Worm (Caenorhabditis elegans) whole organism, young adult: ENCODE results near the gene K11E4.6.

Source experiments
- B0019.2 ChIP-seq: fragments of 200-800 bp; sonication (Bioruptor generic); conservative IDR thresholded peaks from 2 replicates; pipeline ENCODE4 v1.3.6; 2022; ENCODE audit warnings: missing genetic modification reagents, missing genetic modification characterization, missing compliant biosample characterization
- B0261.1 ChIP-seq: sonication (generic microtip); optimal IDR thresholded peaks from 2 replicates; lab custom pipeline; 2016; ENCODE audit warnings: mild to moderate bottlenecking, missing genetic modification characterization, moderate library complexity, missing compliant biosample characterization
- B0336.3 ChIP-seq: fragments of 200-800 bp; sonication (Bioruptor generic); IDR thresholded peaks from 2 replicates; pipeline ENCODE4 v1.3.6; 2022; ENCODE audit warnings: missing genetic modification characterization, missing compliant biosample characterization
- D2030.7 ChIP-seq: fragments of 200-800 bp; sonication (Bioruptor generic); IDR thresholded peaks from 2 replicates; pipeline ENCODE4 v1.3.6; 2022; ENCODE audit warnings: missing genetic modification reagents, missing genetic modification characterization, missing compliant biosample characterization
- F10E7.11 ChIP-seq: sonication (generic microtip); optimal IDR thresholded peaks from 2 replicates; lab custom pipeline; 2017; ENCODE audit warnings: mild to moderate bottlenecking, missing genetic modification characterization, moderate library complexity, missing compliant biosample characterization
- F22D6.2 ChIP-seq: sonication (generic microtip); optimal IDR thresholded peaks from 2 replicates; lab custom pipeline; 2016; ENCODE audit warnings: mild to moderate bottlenecking, missing genetic modification characterization, missing compliant biosample characterization
- F33H1.4 ChIP-seq: fragments of 200-800 bp; sonication (Bioruptor generic); IDR thresholded peaks from 2 replicates; pipeline ENCODE4 v1.3.6; 2022; ENCODE audit warnings: missing genetic modification reagents, missing genetic modification characterization, missing compliant biosample characterization
- F52B5.7 ChIP-seq: sonication (generic microtip); optimal IDR thresholded peaks from 2 replicates; lab custom pipeline; 2016; ENCODE audit warnings: mild to moderate bottlenecking, missing genetic modification characterization, missing compliant biosample characterization
- T07F8.4 ChIP-seq: sonication (generic microtip); optimal IDR thresholded peaks from 2 replicates; lab custom pipeline; 2016; ENCODE audit warnings: mild to moderate bottlenecking, missing genetic modification characterization, moderate library complexity, missing compliant biosample characterization
- ZK185.1 ChIP-seq: sonication (generic microtip); optimal IDR thresholded peaks from 2 replicates; lab custom pipeline; 2016; ENCODE audit warnings: mild to moderate bottlenecking, missing genetic modification characterization, missing compliant biosample characterization; ENCODE audit not compliant: poor library complexity, severe bottlenecking
- atf-7 ChIP-seq: sonication (generic microtip); optimal IDR thresholded peaks from 2 replicates; lab custom pipeline; 2017; ENCODE audit warnings: mild to moderate bottlenecking, missing genetic modification characterization, missing compliant biosample characterization
- attf-6 ChIP-seq: fragments of 200-800 bp; sonication (Bioruptor generic); IDR thresholded peaks from 2 replicates; pipeline ENCODE4 v1.3.6; 2022; ENCODE audit warnings: missing genetic modification reagents, missing genetic modification characterization, missing compliant biosample characterization
- bed-1 ChIP-seq: fragments of 200-800 bp; sonication (Bioruptor generic); IDR thresholded peaks from 2 replicates; pipeline ENCODE4 v1.3.6; 2022; ENCODE audit warnings: missing genetic modification reagents, missing genetic modification characterization, missing compliant biosample characterization
- ceh-27 ChIP-seq: fragments of 200-800 bp; sonication (Bioruptor generic); optimal IDR thresholded peaks from 2 replicates; lab custom pipeline; 2018; ENCODE audit warnings: mild to moderate bottlenecking, missing genetic modification characterization, moderate library complexity, missing compliant biosample characterization
- ceh-58 ChIP-seq: fragments of 200-800 bp; sonication (Bioruptor generic); IDR thresholded peaks from 2 replicates; pipeline ENCODE4 v1.3.6; 2022; ENCODE audit warnings: missing genetic modification characterization, missing compliant biosample characterization
- ceh-91 ChIP-seq: fragments of 200-800 bp; sonication (Bioruptor generic); IDR thresholded peaks from 2 replicates; pipeline ENCODE4 v1.3.6; 2022; ENCODE audit warnings: missing genetic modification reagents, missing genetic modification characterization, missing compliant biosample characterization
- die-1 ChIP-seq: sonication (generic microtip); optimal IDR thresholded peaks from 2 replicates; lab custom pipeline; 2016; ENCODE audit warnings: missing genotype, mild to moderate bottlenecking, missing genetic modification characterization, missing compliant biosample characterization
- gei-17 ChIP-seq: fragments of 200-800 bp; sonication (Bioruptor generic); optimal IDR thresholded peaks from 2 replicates; lab custom pipeline; 2018; ENCODE audit warnings: mild to moderate bottlenecking, missing genetic modification characterization, missing compliant biosample characterization
- hmg-20 ChIP-seq: fragments of 200-800 bp; sonication (Bioruptor generic); IDR thresholded peaks from 2 replicates; pipeline ENCODE4 v1.3.6; 2022; ENCODE audit warnings: missing genetic modification reagents, missing genetic modification characterization, missing compliant biosample characterization
- hrde-1 ChIP-seq: sonication (generic microtip); optimal IDR thresholded peaks from 2 replicates; lab custom pipeline; 2016; ENCODE audit warnings: missing genetic modification characterization, mild to moderate bottlenecking, missing compliant biosample characterization, moderate library complexity, missing genotype, missing genetic modification reagents, borderline replicate concordance
- lin-26 ChIP-seq: fragments of 200-800 bp; sonication (Bioruptor generic); IDR thresholded peaks from 2 replicates; pipeline ENCODE4 v1.3.6; 2022; ENCODE audit warnings: missing genetic modification reagents, missing genetic modification characterization, missing compliant biosample characterization
- lin-54 ChIP-seq: fragments of 200-800 bp; sonication (Bioruptor generic); optimal IDR thresholded peaks from 2 replicates; lab custom pipeline; 2018; ENCODE audit warnings: mild to moderate bottlenecking, missing genetic modification characterization, missing compliant biosample characterization
- madf-3 ChIP-seq: fragments of 200-800 bp; sonication (Bioruptor generic); IDR thresholded peaks from 2 replicates; pipeline ENCODE4 v1.3.6; 2022; ENCODE audit warnings: missing genetic modification reagents, missing genetic modification characterization, missing compliant biosample characterization
- madf-8 ChIP-seq: fragments of 200-800 bp; sonication (Bioruptor generic); conservative IDR thresholded peaks from 2 replicates; pipeline ENCODE4 v1.3.6; 2022; ENCODE audit warnings: missing genetic modification reagents, missing genetic modification characterization, missing compliant biosample characterization
- mel-28 ChIP-seq: sonication (generic microtip); optimal IDR thresholded peaks from 2 replicates; lab custom pipeline; 2016; ENCODE audit warnings: borderline replicate concordance, mild to moderate bottlenecking, missing genetic modification characterization, missing compliant biosample characterization
- nfya-2 ChIP-seq: fragments of 200-800 bp; sonication (Bioruptor generic); IDR thresholded peaks from 2 replicates; pipeline ENCODE4 v1.3.6; 2022; ENCODE audit warnings: missing genetic modification reagents, missing genetic modification characterization, missing compliant biosample characterization
- nhr-80 ChIP-seq: sonication (generic microtip); optimal IDR thresholded peaks from 2 replicates; lab custom pipeline; 2016; ENCODE audit warnings: missing genetic modification characterization, missing compliant biosample characterization
- pbrm-1 ChIP-seq: fragments of 200-800 bp; sonication (Bioruptor generic); IDR thresholded peaks from 2 replicates; pipeline ENCODE4 v1.3.6; 2022; ENCODE audit warnings: missing genetic modification reagents, missing genetic modification characterization, missing compliant biosample characterization
- pha-4 ChIP-seq: fragments of 150-350 bp; sonication (generic microtip); optimal IDR thresholded peaks from 2 replicates; lab custom pipeline; 2014; ENCODE audit warnings: missing biosample characterization, missing genetic modification reagents, missing genetic modification characterization
- rcor-1 ChIP-seq: fragments of 200-800 bp; sonication (Bioruptor generic); IDR thresholded peaks from 2 replicates; pipeline ENCODE4 v1.3.6; 2022; ENCODE audit warnings: missing genetic modification reagents, missing genetic modification characterization, missing compliant biosample characterization
- rec-8 ChIP-seq, 2 experiments: sonication (generic microtip); optimal IDR thresholded peaks; 2 replicates each; lab custom pipeline; 2016; ENCODE audit warnings: mild to moderate bottlenecking in 2 of 2, missing genetic modification characterization in 2 of 2, missing genetic modification reagents in 2 of 2, missing genotype in 2 of 2, missing biosample characterization in 1 of 2, missing compliant biosample characterization in 1 of 2, moderate library complexity in 1 of 2
- repo-1 ChIP-seq: sonication (generic microtip); optimal IDR thresholded peaks from 2 replicates; lab custom pipeline; 2017; ENCODE audit warnings: mild to moderate bottlenecking, missing genetic modification characterization, missing compliant biosample characterization
- rpc-1 ChIP-seq, 2 experiments: fragments of 150-350 bp in 1 of 2; sonication (generic microtip) in 1 of 2; optimal IDR thresholded peaks; 2 replicates each; lab custom pipeline; 2014 to 2018; ENCODE audit warnings: missing biosample characterization in 1 of 2, missing genetic modification characterization in 1 of 2, missing genetic modification reagents in 1 of 2, missing genotype in 1 of 2
- sea-2 ChIP-seq: fragments of 200-800 bp; sonication (Bioruptor generic); IDR thresholded peaks from 2 replicates; pipeline ENCODE4 v1.3.6; 2022; ENCODE audit warnings: missing genetic modification characterization, missing compliant biosample characterization
- snpc-1.1 ChIP-seq: sonication (generic microtip); optimal IDR thresholded peaks from 2 replicates; lab custom pipeline; 2017; ENCODE audit warnings: missing genetic modification characterization, mild to moderate bottlenecking, missing compliant biosample characterization, antibody characterized with exemption, moderate library complexity, missing genotype, missing genetic modification reagents; ENCODE audit not compliant: insufficient read depth
- snpc-3.4 ChIP-seq: sonication (generic microtip); optimal IDR thresholded peaks from 2 replicates; lab custom pipeline; 2017; ENCODE audit warnings: missing genetic modification characterization, mild to moderate bottlenecking, missing compliant biosample characterization, antibody characterized with exemption, moderate library complexity, missing genotype, missing genetic modification reagents
- tbp1 ChIP-seq: fragments of 200-800 bp; sonication (Bioruptor generic); optimal IDR thresholded peaks from 2 replicates; lab custom pipeline; 2018; ENCODE audit warnings: mild to moderate bottlenecking, missing genetic modification characterization, missing compliant biosample characterization
- unc-130 ChIP-seq: sonication (generic microtip); optimal IDR thresholded peaks from 2 replicates; lab custom pipeline; 2016; ENCODE audit warnings: missing genetic modification reagents, missing genetic modification characterization, missing compliant biosample characterization
- unc-62 ChIP-seq: fragments of 150-350 bp; optimal IDR thresholded peaks from 2 replicates; lab custom pipeline; 2014; ENCODE audit warnings: missing biosample characterization, missing genetic modification reagents, missing genetic modification characterization
- zfh-2 ChIP-seq: fragments of 200-800 bp; sonication (Bioruptor generic); conservative IDR thresholded peaks from 2 replicates; pipeline ENCODE4 v1.3.6; 2022; ENCODE audit warnings: missing genetic modification reagents, missing genetic modification characterization, missing compliant biosample characterization
- zim-3 ChIP-seq: sonication (generic microtip); optimal IDR thresholded peaks from 2 replicates; lab custom pipeline; 2017; ENCODE audit warnings: mild to moderate bottlenecking, missing genetic modification characterization, moderate library complexity, missing compliant biosample characterization
- ztf-18 ChIP-seq: sonication (generic microtip); optimal IDR thresholded peaks from 2 replicates; lab custom pipeline; 2016; ENCODE audit warnings: missing genotype, mild to moderate bottlenecking, missing genetic modification characterization, missing compliant biosample characterization
- ztf-25 ChIP-seq: fragments of 200-800 bp; sonication (Bioruptor generic); IDR thresholded peaks from 2 replicates; pipeline ENCODE4 v1.3.6; 2022; ENCODE audit warnings: missing genetic modification reagents, missing genetic modification characterization, missing compliant biosample characterization
- ztf-26 ChIP-seq: sonication (generic microtip); optimal IDR thresholded peaks from 2 replicates; lab custom pipeline; 2017; ENCODE audit warnings: missing genetic modification characterization, missing compliant biosample characterization
- ztf-3 ChIP-seq: fragments of 200-800 bp; sonication (Bioruptor generic); optimal IDR thresholded peaks from 2 replicates; lab custom pipeline; 2018; ENCODE audit warnings: mild to moderate bottlenecking, missing genetic modification characterization, missing compliant biosample characterization
- ztf-6 ChIP-seq: fragments of 200-800 bp; sonication (Bioruptor generic); IDR thresholded peaks from 2 replicates; pipeline ENCODE4 v1.3.6; 2022; ENCODE audit warnings: missing genetic modification reagents, missing genetic modification characterization, missing compliant biosample characterization

The K11E4.6 gene

ce11 chrX:13716313-13716712, 8.2 kb upstream of the K11E4.6 start (continued):
- TF ChIP-seq ztf-6 (no peak), D2030.7 (no peak), ztf-18 (tag; lab: Kevin White, UChicago) (peak; percentile 19), ceh-27 (GFP tag; lab: Kevin White, UChicago) (no peak), attf-6 (GFP tag; lab: Robert Waterston, UW) (no peak), mel-28 (tag; lab: Kevin White, UChicago) (no peak), die-1 (tag; lab: Kevin White, UChicago) (peak; percentile 51), hmg-20 (GFP tag; lab: Robert Waterston, UW) (0 out of 2 replicates have a peak, but pooled peaks have one; percentile 29), ztf-3 (GFP tag; lab: Kevin White, UChicago) (no peak), zim-3 (tag; lab: Kevin White, UChicago) (peak; percentile 31), T07F8.4 (tag; lab: Kevin White, UChicago) (no peak), lin-54 (GFP tag; lab: Kevin White, UChicago) (no peak), B0336.3 (GFP tag; lab: Robert Waterston, UW) (no peak), unc-62 (GFP tag; lab: Kevin White, UChicago) (no peak), F33H1.4 (GFP tag; lab: Robert Waterston, UW) (no peak), sea-2 (GFP tag; lab: Robert Waterston, UW) (no peak), unc-130 (GFP tag; lab: Kevin White, UChicago) (no peak), rec-8 (tag; optimal IDR thresholded peaks at IDR 0.05; lab: Kevin White, UChicago) (no peak), madf-3 (no peak), ceh-91 (GFP tag; lab: Robert Waterston, UW) (no peak), gei-17 (GFP tag; lab: Kevin White, UChicago) (no peak), F22D6.2 (no peak), bed-1 (GFP tag; lab: Robert Waterston, UW) (no peak), F10E7.11 (tag; lab: Kevin White, UChicago) (no peak), B0019.2 (GFP tag; lab: Robert Waterston, UW) (no peak), snpc-1.1 (tag; lab: Kevin White, UChicago) (no peak)

- TF ChIP-seq nfya-2 (GFP tag; lab: Robert Waterston, UW) (no peak), nhr-80 (tag; lab: Kevin White, UChicago) (peak; percentile 4), tbp1 (GFP tag; lab: Kevin White, UChicago) (peak; percentile 92), F52B5.7 (no peak), pha-4 (no peak), ztf-25 (GFP tag; lab: Robert Waterston, UW) (0 out of 2 replicates have a peak, but pooled peaks have one; percentile 31), rcor-1 (GFP tag; lab: Robert Waterston, UW) (no peak), die-1 (tag; lab: Kevin White, UChicago) (peak; percentile 41), ZK185.1 (peak; percentile 33), repo-1 (no peak), atf-7 (tag; lab: Kevin White, UChicago) (no peak), B0261.1 (peak; percentile 69), hrde-1 (tag; lab: Kevin White, UChicago) (no peak), ztf-26 (tag; lab: Kevin White, UChicago) (no peak), D2030.7 (peak; percentile 54), rpc-1 (optimal IDR thresholded peaks at IDR 0.05; lab: Kevin White, UChicago) (peak; percentile 74), rpc-1 (tag; optimal IDR thresholded peaks at IDR 0.05; lab: Kevin White, UChicago) (peak; percentile 86), pbrm-1 (GFP tag; lab: Robert Waterston, UW) (0 out of 2 replicates have a peak, but pooled peaks have one; percentile 9), snpc-3.4 (tag; lab: Kevin White, UChicago) (peak; percentile 49), snpc-1.1 (tag; lab: Kevin White, UChicago) (no peak), madf-8 (GFP tag; lab: Robert Waterston, UW) (no peak), lin-26 (GFP tag; lab: Robert Waterston, UW) (peak; percentile 73), zfh-2 (GFP tag; lab: Robert Waterston, UW) (no peak), ceh-58 (GFP tag; lab: Robert Waterston, UW) (no peak), ceh-91 (GFP tag; lab: Robert Waterston, UW) (no peak), ztf-18 (tag; lab: Kevin White, UChicago) (peak; percentile 16), madf-3 (no peak)
Measured at ce11 chrX:13717053-13717671, 7.3 kb upstream of the K11E4.6 start, which contains the start of gene shc-3. TSS of gene shc-3 (plus strand) at chrX:13717536.
